Worm (Caenorhabditis elegans) whole organism, young adult: ENCODE results near the gene micu-1.

Source experiments
- B0035.1 ChIP-seq: sonication (generic microtip); optimal IDR thresholded peaks from 2 replicates; lab custom pipeline; 2016; ENCODE audit warnings: missing genetic modification characterization, mild to moderate bottlenecking, missing compliant biosample characterization, missing genotype, missing genetic modification reagents
- C06A6.2 ChIP-seq: fragments of 200-800 bp; sonication (Bioruptor generic); conservative IDR thresholded peaks from 2 replicates; pipeline ENCODE4 v1.3.6; 2022; ENCODE audit warnings: missing genetic modification characterization, missing compliant biosample characterization
- F22D6.2 ChIP-seq: sonication (generic microtip); optimal IDR thresholded peaks from 2 replicates; lab custom pipeline; 2016; ENCODE audit warnings: mild to moderate bottlenecking, missing genetic modification characterization, missing compliant biosample characterization
- F23B12.7 ChIP-seq: sonication (generic microtip); optimal IDR thresholded peaks from 2 replicates; lab custom pipeline; 2017; ENCODE audit warnings: missing genetic modification characterization, mild to moderate bottlenecking, missing compliant biosample characterization, antibody characterized with exemption, moderate library complexity; ENCODE audit not compliant: insufficient read depth
- F33H1.4 ChIP-seq: fragments of 200-800 bp; sonication (Bioruptor generic); IDR thresholded peaks from 2 replicates; pipeline ENCODE4 v1.3.6; 2022; ENCODE audit warnings: missing genetic modification reagents, missing genetic modification characterization, missing compliant biosample characterization
- F37B4.10 ChIP-seq: fragments of 200-800 bp; sonication (Bioruptor generic); IDR thresholded peaks from 2 replicates; pipeline ENCODE4 v1.3.6; 2022; ENCODE audit warnings: missing genetic modification characterization, missing compliant biosample characterization
- F52B5.7 ChIP-seq: sonication (generic microtip); optimal IDR thresholded peaks from 2 replicates; lab custom pipeline; 2016; ENCODE audit warnings: mild to moderate bottlenecking, missing genetic modification characterization, missing compliant biosample characterization
- F57A8.1 ChIP-seq: fragments of 200-800 bp; sonication (Bioruptor generic); optimal IDR thresholded peaks from 2 replicates; lab custom pipeline; 2018; ENCODE audit warnings: mild to moderate bottlenecking, missing genetic modification characterization, moderate library complexity, missing compliant biosample characterization
- K11D2.4 ChIP-seq: fragments of 200-800 bp; sonication (Bioruptor generic); IDR thresholded peaks from 2 replicates; pipeline ENCODE4 v1.3.6; 2022; ENCODE audit warnings: missing genetic modification reagents, missing genetic modification characterization, missing compliant biosample characterization
- K12H6.12 ChIP-seq: fragments of 200-800 bp; sonication (Bioruptor generic); optimal IDR thresholded peaks from 2 replicates; lab custom pipeline; 2018; ENCODE audit warnings: mild to moderate bottlenecking, missing genetic modification characterization, missing compliant biosample characterization
- T07F8.4 ChIP-seq: sonication (generic microtip); optimal IDR thresholded peaks from 2 replicates; lab custom pipeline; 2016; ENCODE audit warnings: mild to moderate bottlenecking, missing genetic modification characterization, moderate library complexity, missing compliant biosample characterization
- Y67H2A.10 ChIP-seq: fragments of 200-800 bp; sonication (Bioruptor generic); conservative IDR thresholded peaks from 2 replicates; pipeline ENCODE4 v1.3.6; 2022; ENCODE audit warnings: missing genetic modification reagents, missing genetic modification characterization, missing compliant biosample characterization
- Y79H2A.3 ChIP-seq: fragments of 200-800 bp; sonication (Bioruptor generic); conservative IDR thresholded peaks from 2 replicates; pipeline ENCODE4 v1.3.6; 2022; ENCODE audit warnings: missing genetic modification reagents, missing genetic modification characterization, missing compliant biosample characterization
- ZK185.1 ChIP-seq: sonication (generic microtip); optimal IDR thresholded peaks from 2 replicates; lab custom pipeline; 2016; ENCODE audit warnings: mild to moderate bottlenecking, missing genetic modification characterization, missing compliant biosample characterization; ENCODE audit not compliant: poor library complexity, severe bottlenecking
- akir-1 ChIP-seq: fragments of 200-800 bp; sonication (Bioruptor generic); optimal IDR thresholded peaks from 2 replicates; lab custom pipeline; 2018; ENCODE audit warnings: mild to moderate bottlenecking, missing genetic modification characterization, moderate library complexity, missing compliant biosample characterization
- athp-1 ChIP-seq: sonication (generic microtip); optimal IDR thresholded peaks from 2 replicates; lab custom pipeline; 2017; ENCODE audit warnings: mild to moderate bottlenecking, missing genetic modification characterization, missing compliant biosample characterization
- attf-6 ChIP-seq: fragments of 200-800 bp; sonication (Bioruptor generic); IDR thresholded peaks from 2 replicates; pipeline ENCODE4 v1.3.6; 2022; ENCODE audit warnings: missing genetic modification reagents, missing genetic modification characterization, missing compliant biosample characterization
- bed-1 ChIP-seq: fragments of 200-800 bp; sonication (Bioruptor generic); IDR thresholded peaks from 2 replicates; pipeline ENCODE4 v1.3.6; 2022; ENCODE audit warnings: missing genetic modification reagents, missing genetic modification characterization, missing compliant biosample characterization
- cebp-2 ChIP-seq: fragments of 200-800 bp; sonication (Bioruptor generic); IDR thresholded peaks from 2 replicates; pipeline ENCODE4 v1.3.6; 2022; ENCODE audit warnings: missing genetic modification characterization, missing compliant biosample characterization
- ceh-79 ChIP-seq: sonication (generic microtip); optimal IDR thresholded peaks from 2 replicates; lab custom pipeline; 2017; ENCODE audit warnings: mild to moderate bottlenecking, missing genetic modification characterization, missing compliant biosample characterization
- ceh-91 ChIP-seq: fragments of 200-800 bp; sonication (Bioruptor generic); IDR thresholded peaks from 2 replicates; pipeline ENCODE4 v1.3.6; 2022; ENCODE audit warnings: missing genetic modification reagents, missing genetic modification characterization, missing compliant biosample characterization
- chd-7 ChIP-seq: sonication (generic microtip); optimal IDR thresholded peaks from 2 replicates; lab custom pipeline; 2016; ENCODE audit warnings: mild to moderate bottlenecking, missing genetic modification characterization, moderate library complexity, missing compliant biosample characterization
- die-1 ChIP-seq: sonication (generic microtip); optimal IDR thresholded peaks from 2 replicates; lab custom pipeline; 2016; ENCODE audit warnings: missing genotype, mild to moderate bottlenecking, missing genetic modification characterization, missing compliant biosample characterization
- dpl-1 ChIP-seq: fragments of 150-350 bp; optimal IDR thresholded peaks from 2 replicates; lab custom pipeline; 2014; ENCODE audit warnings: missing biosample characterization, missing genetic modification reagents, missing genetic modification characterization
- ekl-4 ChIP-seq: fragments of 200-800 bp; sonication (Bioruptor generic); IDR thresholded peaks from 2 replicates; pipeline ENCODE4 v1.3.6; 2022; ENCODE audit warnings: missing genetic modification reagents, missing genetic modification characterization, missing compliant biosample characterization
- gei-17 ChIP-seq: fragments of 200-800 bp; sonication (Bioruptor generic); optimal IDR thresholded peaks from 2 replicates; lab custom pipeline; 2018; ENCODE audit warnings: mild to moderate bottlenecking, missing genetic modification characterization, missing compliant biosample characterization
- hlh-26 ChIP-seq: fragments of 200-800 bp; sonication (Bioruptor generic); conservative IDR thresholded peaks from 2 replicates; pipeline ENCODE4 v1.3.6; 2022; ENCODE audit warnings: missing genetic modification reagents, missing genetic modification characterization, missing compliant biosample characterization
- hmg-1.2 ChIP-seq: fragments of 200-800 bp; sonication (Bioruptor generic); IDR thresholded peaks from 2 replicates; pipeline ENCODE4 v1.3.6; 2022; ENCODE audit warnings: missing genetic modification reagents, missing genetic modification characterization, missing compliant biosample characterization
- hrde-1 ChIP-seq: sonication (generic microtip); optimal IDR thresholded peaks from 2 replicates; lab custom pipeline; 2016; ENCODE audit warnings: missing genetic modification characterization, mild to moderate bottlenecking, missing compliant biosample characterization, moderate library complexity, missing genotype, missing genetic modification reagents, borderline replicate concordance
- let-607 ChIP-seq, 2 experiments: fragments of 200-800 bp in 1 of 2; sonication (Bioruptor generic) in 1 of 2; sonication (generic microtip) in 1 of 2; optimal IDR thresholded peaks; 2 replicates each; lab custom pipeline; 2016 to 2018; ENCODE audit warnings: mild to moderate bottlenecking in 2 of 2, missing compliant biosample characterization in 2 of 2, missing genetic modification characterization in 2 of 2, moderate library complexity in 2 of 2, missing genotype in 1 of 2
- lin-35 ChIP-seq, 3 experiments: fragments of 150-350 bp in 2 of 3; sonication (generic microtip) in 1 of 3; optimal IDR thresholded peaks; 2 replicates each; lab custom pipeline; 2014 to 2018; ENCODE audit warnings: missing biosample characterization in 3 of 3, missing genetic modification characterization in 3 of 3, missing genetic modification reagents in 3 of 3
- lin-40 ChIP-seq: sonication (generic microtip); optimal IDR thresholded peaks from 2 replicates; lab custom pipeline; 2016; ENCODE audit warnings: missing genetic modification characterization, mild to moderate bottlenecking, missing compliant biosample characterization, missing genotype, missing genetic modification reagents
- lir-1 ChIP-seq: fragments of 200-800 bp; sonication (Bioruptor generic); conservative IDR thresholded peaks from 2 replicates; pipeline ENCODE4 v1.3.6; 2022; ENCODE audit warnings: missing genetic modification reagents, missing genetic modification characterization, missing compliant biosample characterization
- mes-4 ChIP-seq: sonication (generic microtip); optimal IDR thresholded peaks from 2 replicates; lab custom pipeline; 2016; ENCODE audit warnings: missing genotype, missing genetic modification characterization, missing compliant biosample characterization
- nfya-1 ChIP-seq: sonication (generic microtip); optimal IDR thresholded peaks from 2 replicates; lab custom pipeline; 2017; ENCODE audit warnings: antibody characterized with exemption, missing compliant biosample characterization, missing genetic modification characterization, borderline replicate concordance; ENCODE audit not compliant: insufficient read depth
- nhr-80 ChIP-seq: sonication (generic microtip); optimal IDR thresholded peaks from 2 replicates; lab custom pipeline; 2016; ENCODE audit warnings: missing genetic modification characterization, missing compliant biosample characterization
- rec-8 ChIP-seq, 2 experiments: sonication (generic microtip); optimal IDR thresholded peaks; 2 replicates each; lab custom pipeline; 2016; ENCODE audit warnings: mild to moderate bottlenecking in 2 of 2, missing genetic modification characterization in 2 of 2, missing genetic modification reagents in 2 of 2, missing genotype in 2 of 2, missing biosample characterization in 1 of 2, missing compliant biosample characterization in 1 of 2, moderate library complexity in 1 of 2
- snpc-3.4 ChIP-seq: sonication (generic microtip); optimal IDR thresholded peaks from 2 replicates; lab custom pipeline; 2017; ENCODE audit warnings: missing genetic modification characterization, mild to moderate bottlenecking, missing compliant biosample characterization, antibody characterized with exemption, moderate library complexity, missing genotype, missing genetic modification reagents
- snpc-4 ChIP-seq, 5 experiments: fragments of 150-350 bp in 1 of 5; sonication (generic microtip) in 4 of 5; optimal IDR thresholded peaks; 2 replicates each; lab custom pipeline; 2014 to 2018; ENCODE audit warnings: missing genetic modification characterization in 5 of 5, missing biosample characterization in 3 of 5, antibody characterized with exemption in 2 of 5, mild to moderate bottlenecking in 2 of 5, missing compliant biosample characterization in 2 of 5, missing genotype in 2 of 5, moderate library complexity in 2 of 5, missing genetic modification reagents in 1 of 5
- sptf-2 ChIP-seq: fragments of 200-800 bp; sonication (Bioruptor generic); optimal IDR thresholded peaks from 2 replicates; lab custom pipeline; 2018; ENCODE audit warnings: mild to moderate bottlenecking, missing genetic modification characterization, missing compliant biosample characterization
- tbp1 ChIP-seq: fragments of 200-800 bp; sonication (Bioruptor generic); optimal IDR thresholded peaks from 2 replicates; lab custom pipeline; 2018; ENCODE audit warnings: mild to moderate bottlenecking, missing genetic modification characterization, missing compliant biosample characterization
- tbx-9 ChIP-seq: sonication (generic microtip); optimal IDR thresholded peaks from 2 replicates; lab custom pipeline; 2016; ENCODE audit warnings: borderline replicate concordance, missing genetic modification characterization, inconsistent platforms, missing compliant biosample characterization
- unc-130 ChIP-seq: sonication (generic microtip); optimal IDR thresholded peaks from 2 replicates; lab custom pipeline; 2016; ENCODE audit warnings: missing genetic modification reagents, missing genetic modification characterization, missing compliant biosample characterization
- unc-62 ChIP-seq: fragments of 150-350 bp; optimal IDR thresholded peaks from 2 replicates; lab custom pipeline; 2014; ENCODE audit warnings: missing biosample characterization, missing genetic modification reagents, missing genetic modification characterization
- ztf-18 ChIP-seq: sonication (generic microtip); optimal IDR thresholded peaks from 2 replicates; lab custom pipeline; 2016; ENCODE audit warnings: missing genotype, mild to moderate bottlenecking, missing genetic modification characterization, missing compliant biosample characterization
- ztf-22 ChIP-seq: fragments of 200-800 bp; sonication (Bioruptor generic); optimal IDR thresholded peaks from 2 replicates; lab custom pipeline; 2018; ENCODE audit warnings: mild to moderate bottlenecking, missing genetic modification characterization, moderate library complexity, missing compliant biosample characterization
- ztf-25 ChIP-seq: fragments of 200-800 bp; sonication (Bioruptor generic); IDR thresholded peaks from 2 replicates; pipeline ENCODE4 v1.3.6; 2022; ENCODE audit warnings: missing genetic modification reagents, missing genetic modification characterization, missing compliant biosample characterization

Gene micu-1

ce11 chrIV:13253841-13254240 lies 43.9 kb upstream of the micu-1 start, which contains the start of gene ttr-45 (continued):
- no peak for TF ChIP-seq ZK185.1 (tag; lab: Kevin White, UChicago)
- peak; percentile 27 for TF ChIP-seq tbp1
- no peak for TF ChIP-seq ztf-18
- peak; percentile 28 to 58 for TF ChIP-seq let-607 (tag; optimal IDR thresholded peaks at IDR 0.05; lab: Kevin White, UChicago)
- TF ChIP-seq lir-1 (GFP tag; lab: Robert Waterston, UW): no peak
- TF ChIP-seq C06A6.2 (GFP tag; lab: Robert Waterston, UW): no peak
- peak; percentile 74 for TF ChIP-seq unc-62
- no peak for TF ChIP-seq ztf-25 (GFP tag; lab: Robert Waterston, UW)
- TF ChIP-seq hlh-26 (GFP tag; lab: Robert Waterston, UW): no peak
- no peak for TF ChIP-seq snpc-3.4 (tag; lab: Kevin White, UChicago)
- TF ChIP-seq gei-17: no peak
- TF ChIP-seq nfya-1: no peak
- no peak for TF ChIP-seq sptf-2 (GFP tag; lab: Kevin White, UChicago)
- no peak for TF ChIP-seq mes-4 (tag; lab: Kevin White, UChicago)
- TF ChIP-seq hmg-1.2 (GFP tag; lab: Robert Waterston, UW): no peak
- TF ChIP-seq tbx-9 (tag; lab: Kevin White, UChicago): no peak
- TF ChIP-seq ekl-4 (GFP tag; lab: Robert Waterston, UW): 0 out of 2 replicates have a peak, but pooled peaks have one; percentile 22
- TF ChIP-seq bed-1 (GFP tag; lab: Robert Waterston, UW): no peak
- no peak for TF ChIP-seq Y67H2A.10 (GFP tag; lab: Robert Waterston, UW)
- no peak for TF ChIP-seq akir-1 (GFP tag; lab: Kevin White, UChicago)
- no peak for TF ChIP-seq B0035.1
- no peak for TF ChIP-seq snpc-4 (GFP tag; optimal IDR thresholded peaks at IDR 0.05; lab: Kevin White, UChicago)
- no peak for TF ChIP-seq snpc-4 (tag; optimal IDR thresholded peaks at IDR 0.05; lab: Kevin White, UChicago)
- no peak for TF ChIP-seq ceh-79 (tag; lab: Kevin White, UChicago)
- TF ChIP-seq F37B4.10 (GFP tag; lab: Robert Waterston, UW): no peak
- TF ChIP-seq K12H6.12 (tag; lab: Kevin White, UChicago): no peak
- no peak for TF ChIP-seq chd-7 (tag; lab: Kevin White, UChicago)
- no peak for TF ChIP-seq Y79H2A.3 (GFP tag; lab: Robert Waterston, UW)
- no peak for TF ChIP-seq T07F8.4 (tag; lab: Kevin White, UChicago)
- TF ChIP-seq die-1 (tag; lab: Kevin White, UChicago): no peak
- TF ChIP-seq F57A8.1: no peak
- TF ChIP-seq F33H1.4 (GFP tag; lab: Robert Waterston, UW): no peak
- TF ChIP-seq cebp-2 (GFP tag; lab: Robert Waterston, UW): no peak
- no peak for TF ChIP-seq ceh-91 (GFP tag; lab: Robert Waterston, UW)
- no peak for TF ChIP-seq lin-35 (GFP tag; optimal IDR thresholded peaks at IDR 0.05; lab: Kevin White, UChicago)
- TF ChIP-seq rec-8 (tag; optimal IDR thresholded peaks at IDR 0.05; lab: Kevin White, UChicago): no peak
- TF ChIP-seq athp-1: no peak
- TF ChIP-seq hrde-1 (tag; lab: Kevin White, UChicago): no peak
- TF ChIP-seq unc-130 (GFP tag; lab: Kevin White, UChicago): no peak
- TF ChIP-seq F52B5.7 (tag; lab: Kevin White, UChicago): no peak
- TF ChIP-seq lin-40 (tag; lab: Kevin White, UChicago): peak; percentile 44
- TF ChIP-seq K11D2.4: no peak
- TF ChIP-seq F23B12.7 (tag; lab: Kevin White, UChicago): no peak
- peak; percentile 48 for TF ChIP-seq ztf-22
- TF ChIP-seq attf-6 (GFP tag; lab: Robert Waterston, UW): no peak
- TF ChIP-seq F22D6.2 (tag; lab: Kevin White, UChicago): no peak
- TF ChIP-seq dpl-1 (GFP tag; lab: Kevin White, UChicago): no peak
- peak; percentile 94 for TF ChIP-seq nhr-80 (tag; lab: Kevin White, UChicago)
